Worm (Caenorhabditis elegans) whole organism, L4/young adult: ENCODE results near the gene cht-2.

Experiments
- dao-5 ChIP-seq: sonication (generic microtip); optimal IDR thresholded peaks from 2 replicates; lab custom pipeline; 2016; ENCODE audit warnings: missing genotype, missing genetic modification characterization, moderate library complexity, missing compliant biosample characterization
- him-1 ChIP-seq: sonication (generic microtip); optimal IDR thresholded peaks from 2 replicates; lab custom pipeline; 2016; ENCODE audit warnings: missing genotype, missing genetic modification reagents, missing genetic modification characterization, missing compliant biosample characterization

DNA sequence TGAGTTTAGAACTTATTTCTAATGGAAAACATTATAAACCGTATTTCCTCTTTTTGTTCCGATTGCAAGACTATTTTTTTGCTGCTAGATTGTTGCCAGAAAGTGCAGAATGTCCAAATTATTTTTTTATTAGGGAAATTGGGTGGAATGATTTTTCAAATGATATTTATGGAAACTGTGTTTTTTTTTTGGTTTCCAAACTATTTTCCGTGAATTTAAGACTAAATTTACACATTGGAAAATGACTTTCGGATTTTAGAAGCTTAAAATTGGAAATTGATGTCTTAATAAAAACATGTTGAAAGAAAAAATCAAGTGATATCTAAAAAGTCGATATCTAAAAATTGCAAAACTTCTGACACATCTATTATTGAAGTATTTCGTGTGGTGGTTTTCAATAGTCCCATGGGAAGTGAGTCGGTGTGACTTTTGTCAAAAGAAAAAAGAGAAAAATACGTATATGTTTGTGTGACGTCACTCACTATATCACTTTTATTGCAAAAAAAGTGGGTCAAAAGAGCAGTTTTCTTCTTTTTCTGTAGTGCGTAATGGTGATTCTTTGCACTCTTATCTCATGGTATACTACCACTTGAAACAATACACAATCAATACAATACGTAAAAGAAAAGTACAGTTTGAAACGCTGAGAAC is 16.5 kb upstream of the cht-2 start:
- TF ChIP-seq dao-5 (tag; lab: Kevin White, UChicago) (no peak), him-1 (tag; lab: Kevin White, UChicago) (no peak)
